Fruit fly (Drosophila melanogaster): ENCODE measurements around the gene Rim.

The Rim gene

DNA sequence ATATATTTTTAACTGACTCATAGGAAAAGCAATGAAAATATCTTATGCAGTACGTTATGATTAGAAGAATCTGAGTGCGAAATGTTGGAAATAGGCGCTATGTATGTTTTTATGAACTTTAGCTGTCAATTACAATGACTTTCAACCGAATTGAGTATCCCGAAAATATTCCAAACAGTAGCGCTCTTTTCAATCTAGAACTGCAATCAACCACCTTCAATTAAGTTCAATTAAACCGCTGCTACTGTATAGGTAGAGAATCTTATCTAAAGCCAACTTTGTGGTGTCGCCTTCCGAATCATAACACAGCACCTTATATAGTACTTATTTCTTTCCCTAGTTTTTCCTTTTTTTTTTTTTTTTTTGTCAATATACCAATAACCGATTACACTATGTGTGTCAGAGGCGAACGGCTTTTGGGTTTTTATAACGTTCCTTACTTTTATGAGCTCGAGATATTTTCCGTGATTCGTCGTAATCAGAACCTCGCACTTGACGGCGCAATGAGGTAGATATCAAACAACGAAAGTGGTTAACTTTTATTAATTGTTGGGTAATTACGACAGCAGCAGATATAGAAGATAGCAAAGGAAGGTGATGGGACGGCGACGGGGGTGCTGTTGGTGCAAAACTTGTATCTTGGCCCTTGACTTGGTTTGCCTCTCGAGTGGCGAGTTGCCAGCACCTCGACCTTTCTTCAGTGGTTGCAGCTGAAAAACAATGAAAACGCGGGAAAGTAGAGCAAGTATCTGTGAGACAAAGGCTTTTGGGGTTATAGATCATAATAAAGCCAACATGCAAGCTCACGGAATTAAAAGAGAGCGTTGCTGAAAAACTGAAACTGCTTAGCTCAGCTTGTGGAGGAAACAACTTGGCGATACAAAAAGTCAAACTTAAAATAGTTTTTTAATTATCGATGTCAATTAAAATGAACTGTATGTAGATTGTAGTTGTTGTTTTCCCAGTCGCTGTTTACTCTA lies 32.1 kb upstream of the Rim start:
- TF ChIP-seq crol (GFP tag; IDR thresholded peaks at IDR 0.05) (peak; percentile 50; the same call in 1 of the 2 replicates), tll (GFP tag; optimal IDR thresholded peaks at IDR 0.05) (no peak), mirr (GFP tag; optimal IDR thresholded peaks at IDR 0.05) (peak; percentile 60), Hr78 (GFP tag; optimal IDR thresholded peaks at IDR 0.05) (peak in 1 of 2 experiments; percentile 9), Med (GFP tag) (peak; percentile 59), exex (tag; optimal IDR thresholded peaks at IDR 0.05) (peak; percentile 80), Pdp1 (GFP tag; optimal IDR thresholded peaks at IDR 0.05) (peak in 1 of 2 experiments; percentile 58), CG4854 (GFP tag; optimal IDR thresholded peaks at IDR 0.05) (no peak), cwo (GFP tag; optimal IDR thresholded peaks at IDR 0.05) (no peak), vnd (GFP tag; IDR thresholded peaks at IDR 0.05; ENCODE audit: partially characterized antibody) (peak; percentile 45; the same call in 1 of the 3 replicates), Ptx1 (GFP tag; IDR thresholded peaks at IDR 0.05) (0 out of 2 replicates have a peak, but pooled peaks have one; percentile 8), GATAe (GFP tag; conservative IDR thresholded peaks at IDR 0.05) (0 out of 2 replicates have a peak, but pooled peaks have one; percentile 23), sens-2 (GFP tag; IDR thresholded peaks at IDR 0.05) (peak; percentile 81), CG15601 (tag; optimal IDR thresholded peaks at IDR 0.05) (peak; percentile 96), CG8281 (tag; optimal IDR thresholded peaks at IDR 0.05) (peak; percentile 89), BtbVII (GFP tag; optimal IDR thresholded peaks at IDR 0.05) (no peak), D19B (GFP tag; optimal IDR thresholded peaks at IDR 0.05) (no peak), eve (GFP tag; optimal IDR thresholded peaks at IDR 0.05) (peak in 1 of 2 experiments; percentile 36), hbn (GFP tag; IDR thresholded peaks at IDR 0.05; ENCODE audit: partially characterized antibody) (no peak), lab (GFP tag; optimal IDR thresholded peaks at IDR 0.05) (peak; percentile 8), tgo (GFP tag; IDR thresholded peaks at IDR 0.05) (no peak), grn (GFP tag; optimal IDR thresholded peaks at IDR 0.05) (peak; percentile 79), Vsx1 (GFP tag; optimal IDR thresholded peaks at IDR 0.05) (peak; percentile 51)

dm6 chr3R:17946246-17946645 lies 29.9 kb upstream of the Rim start:
- TF ChIP-seq CG3847 (GFP tag; IDR thresholded peaks at IDR 0.05) = 0 out of 2 replicates have a peak, but pooled peaks have one; percentile 25
- TF ChIP-seq CG12659 (GFP tag; optimal IDR thresholded peaks at IDR 0.05) = peak; percentile 6
- no peak for TF ChIP-seq insv (GFP tag; optimal IDR thresholded peaks at IDR 0.05)
- peak; percentile 57 for TF ChIP-seq pnt (GFP tag; optimal IDR thresholded peaks at IDR 0.05)
- no peak for TF ChIP-seq CG17568 (GFP tag; optimal IDR thresholded peaks at IDR 0.05)
- peak; percentile 56 to 84 for TF ChIP-seq bsh (GFP tag; optimal IDR thresholded peaks at IDR 0.05)
- TF ChIP-seq slou (GFP tag; optimal IDR thresholded peaks at IDR 0.05) = no peak
- TF ChIP-seq da (GFP tag; optimal IDR thresholded peaks at IDR 0.05) = peak; percentile 11
- TF ChIP-seq CG34422 (GFP tag; IDR thresholded peaks at IDR 0.05) = 0 out of 3 replicates have a peak, but pooled peaks have one; percentile 49
- TF ChIP-seq ssp (GFP tag; IDR thresholded peaks at IDR 0.05) = peak; percentile 40; the same call in 1 of the 2 replicates
- TF ChIP-seq zf30C (GFP tag; optimal IDR thresholded peaks at IDR 0.05) = peak; percentile 41
- no peak for TF ChIP-seq cad (GFP tag; optimal IDR thresholded peaks at IDR 0.05)
- peak; percentile 28 for TF ChIP-seq dm (GFP tag; optimal IDR thresholded peaks at IDR 0.05)
- peak; percentile 44 for TF ChIP-seq Antp (GFP tag; optimal IDR thresholded peaks at IDR 0.05)
- TF ChIP-seq nerfin-1 (tag; optimal IDR thresholded peaks at IDR 0.05) = peak; percentile 30
- peak; percentile 27 for TF ChIP-seq CG9609 (GFP tag; optimal IDR thresholded peaks at IDR 0.05)
- TF ChIP-seq CG33213 (GFP tag; optimal IDR thresholded peaks at IDR 0.05) = peak; percentile 18
- peak in 1 of 2 experiments; percentile 30 for TF ChIP-seq eve (GFP tag; optimal IDR thresholded peaks at IDR 0.05)
- no peak for TF ChIP-seq wdn (GFP tag; IDR thresholded peaks at IDR 0.05)
- no peak for TF ChIP-seq twi (tag; optimal IDR thresholded peaks at IDR 0.05)
- peak; percentile 59; the same call in 1 of the 2 replicates for TF ChIP-seq CG4404 (GFP tag; IDR thresholded peaks at IDR 0.05)
- no peak for TF ChIP-seq sd (tag; optimal IDR thresholded peaks at IDR 0.05)
- TF ChIP-seq CG1602 (GFP tag; optimal IDR thresholded peaks at IDR 0.05) = peak; percentile 34
- TF ChIP-seq ems (GFP tag; optimal IDR thresholded peaks at IDR 0.05) = peak; percentile 22
- TF ChIP-seq fru (optimal IDR thresholded peaks at IDR 0.05) = no peak
